Worm (Caenorhabditis elegans) whole organism, L2 larva: ENCODE results near the gene C52G5.3.

Experiments used
- C34F6.9 ChIP-seq: fragments of 150-350 bp; optimal IDR thresholded peaks from 2 replicates; lab custom pipeline; 2014; ENCODE audit warnings: missing biosample characterization, missing genetic modification characterization
- F13H6.1 ChIP-seq: sonication (generic microtip); optimal IDR thresholded peaks from 2 replicates; lab custom pipeline; 2016; ENCODE audit warnings: missing genetic modification characterization, missing compliant biosample characterization
- Y55F3AM.14 ChIP-seq: fragments of 200-800 bp; sonication (Bioruptor generic); optimal IDR thresholded peaks from 2 replicates; lab custom pipeline; 2018; ENCODE audit warnings: mild to moderate bottlenecking, missing genetic modification characterization, missing compliant biosample characterization
- aly-2 ChIP-seq: fragments of 150-350 bp; optimal IDR thresholded peaks from 2 replicates; lab custom pipeline; 2014; ENCODE audit warnings: missing biosample characterization, missing genetic modification characterization
- ama-1 ChIP-seq: fragments of 150-350 bp; optimal IDR thresholded peaks from 2 replicates; lab custom pipeline; 2018; ENCODE audit warnings: inconsistent platforms
- blmp-1 ChIP-seq: sonication (generic microtip); optimal IDR thresholded peaks from 2 replicates; lab custom pipeline; 2017; ENCODE audit warnings: missing genetic modification characterization, mild to moderate bottlenecking, missing compliant biosample characterization, antibody characterized with exemption, moderate library complexity; ENCODE audit not compliant: insufficient read depth
- ceh-16 ChIP-seq: fragments of 150-350 bp; optimal IDR thresholded peaks from 2 replicates; lab custom pipeline; 2014; ENCODE audit warnings: missing biosample characterization, missing genetic modification characterization
- ceh-82 ChIP-seq: fragments of 150-350 bp; optimal IDR thresholded peaks from 2 replicates; lab custom pipeline; 2014; ENCODE audit warnings: missing biosample characterization, missing genetic modification characterization
- crh-2 ChIP-seq: sonication (generic microtip); optimal IDR thresholded peaks from 2 replicates; lab custom pipeline; 2017; ENCODE audit warnings: missing biosample characterization, missing genetic modification characterization
- dmd-4 ChIP-seq: sonication (generic microtip); optimal IDR thresholded peaks from 2 replicates; lab custom pipeline; 2017; ENCODE audit warnings: missing biosample characterization, missing genetic modification characterization
- egl-27 ChIP-seq: sonication (generic microtip); optimal IDR thresholded peaks from 3 replicates; lab custom pipeline; 2017; ENCODE audit warnings: missing biosample characterization, missing genetic modification reagents, missing genetic modification characterization
- elt-1 ChIP-seq: fragments of 150-350 bp; optimal IDR thresholded peaks from 2 replicates; lab custom pipeline; 2014; ENCODE audit warnings: missing biosample characterization, missing genetic modification characterization
- elt-3 ChIP-seq: sonication (generic microtip); optimal IDR thresholded peaks from 2 replicates; lab custom pipeline; 2017; ENCODE audit warnings: missing biosample characterization, missing genetic modification characterization
- fos-1 ChIP-seq: fragments of 150-350 bp; optimal IDR thresholded peaks from 2 replicates; lab custom pipeline; 2014; ENCODE audit warnings: missing biosample characterization, missing genetic modification characterization
- gmeb-1 ChIP-seq: fragments of 150-350 bp; optimal IDR thresholded peaks from 2 replicates; lab custom pipeline; 2014; ENCODE audit warnings: missing biosample characterization, missing genetic modification characterization
- lin-11 ChIP-seq: fragments of 150-350 bp; sonication (generic microtip); optimal IDR thresholded peaks from 2 replicates; lab custom pipeline; 2014; ENCODE audit warnings: missing biosample characterization, missing genetic modification characterization, inconsistent platforms, mixed read lengths
- lin-13 ChIP-seq: fragments of 150-350 bp; optimal IDR thresholded peaks from 2 replicates; lab custom pipeline; 2014; ENCODE audit warnings: missing biosample characterization, missing genetic modification reagents, missing genetic modification characterization
- lin-39 ChIP-seq: fragments of 150-350 bp; optimal IDR thresholded peaks from 2 replicates; lab custom pipeline; 2014; ENCODE audit warnings: missing biosample characterization, missing genetic modification reagents, missing genetic modification characterization
- lsy-2 ChIP-seq, 2 experiments: fragments of 150-350 bp in 1 of 2; sonication (generic microtip) in 1 of 2; optimal IDR thresholded peaks; 2 replicates each; lab custom pipeline; 2014 to 2017; ENCODE audit warnings: missing biosample characterization in 2 of 2, missing genetic modification characterization in 2 of 2
- mbf-1 ChIP-seq: sonication (generic microtip); optimal IDR thresholded peaks from 2 replicates; lab custom pipeline; 2017; ENCODE audit warnings: missing biosample characterization, missing genetic modification characterization
- mdl-1 ChIP-seq, 2 experiments: fragments of 150-350 bp in 1 of 2; sonication (generic microtip) in 1 of 2; optimal IDR thresholded peaks; 2 replicates each; lab custom pipeline; 2017; ENCODE audit warnings: missing biosample characterization in 2 of 2, missing genetic modification characterization in 2 of 2
- nhr-10 ChIP-seq: sonication (generic microtip); optimal IDR thresholded peaks from 2 replicates; lab custom pipeline; 2017; ENCODE audit warnings: missing biosample characterization, missing genetic modification characterization
- nhr-11 ChIP-seq: fragments of 150-350 bp; optimal IDR thresholded peaks from 2 replicates; lab custom pipeline; 2014; ENCODE audit warnings: missing biosample characterization, missing genetic modification characterization
- nhr-12 ChIP-seq: fragments of 150-350 bp; optimal IDR thresholded peaks from 2 replicates; lab custom pipeline; 2014; ENCODE audit warnings: missing biosample characterization, missing genetic modification characterization
- nhr-129 ChIP-seq: fragments of 150-350 bp; optimal IDR thresholded peaks from 2 replicates; lab custom pipeline; 2014; ENCODE audit warnings: missing biosample characterization, missing genetic modification characterization
- nhr-21 ChIP-seq: fragments of 150-350 bp; optimal IDR thresholded peaks from 2 replicates; lab custom pipeline; 2014; ENCODE audit warnings: missing biosample characterization, missing genetic modification characterization
- nhr-23 ChIP-seq: fragments of 150-350 bp; optimal IDR thresholded peaks from 2 replicates; lab custom pipeline; 2014; ENCODE audit warnings: missing biosample characterization, missing genetic modification reagents, missing genetic modification characterization
- nhr-237 ChIP-seq: fragments of 150-350 bp; optimal IDR thresholded peaks from 2 replicates; lab custom pipeline; 2014; ENCODE audit warnings: missing biosample characterization, missing genetic modification characterization
- nhr-25 ChIP-seq: fragments of 150-350 bp; sonication (generic microtip); optimal IDR thresholded peaks from 3 replicates; lab custom pipeline; 2014; ENCODE audit warnings: missing biosample characterization, missing genetic modification characterization
- nhr-6 ChIP-seq: fragments of 150-350 bp; optimal IDR thresholded peaks from 2 replicates; lab custom pipeline; 2014; ENCODE audit warnings: missing biosample characterization, missing genetic modification characterization
- nhr-77 ChIP-seq: fragments of 150-350 bp; optimal IDR thresholded peaks from 2 replicates; lab custom pipeline; 2014; ENCODE audit warnings: missing biosample characterization, missing genetic modification characterization
- peb-1 ChIP-seq: fragments of 150-350 bp; optimal IDR thresholded peaks from 2 replicates; lab custom pipeline; 2014; ENCODE audit warnings: missing biosample characterization, missing genetic modification characterization
- sem-4 ChIP-seq: fragments of 150-350 bp; optimal IDR thresholded peaks from 2 replicates; lab custom pipeline; 2014; ENCODE audit warnings: missing biosample characterization, missing genetic modification reagents, missing genetic modification characterization
- sma-3 ChIP-seq: sonication (generic microtip); optimal IDR thresholded peaks from 2 replicates; lab custom pipeline; 2016; ENCODE audit warnings: missing genetic modification reagents, missing genetic modification characterization, missing compliant biosample characterization
- sma-9 ChIP-seq, 2 experiments: fragments of 150-350 bp in 1 of 2; sonication (generic microtip) in 1 of 2; optimal IDR thresholded peaks; 2 replicates each; lab custom pipeline; 2014 to 2016; ENCODE audit warnings: missing genetic modification characterization in 2 of 2, mild to moderate bottlenecking in 1 of 2, missing biosample characterization in 1 of 2, missing compliant biosample characterization in 1 of 2, missing genetic modification reagents in 1 of 2, moderate library complexity in 1 of 2
- snpc-4 ChIP-seq: fragments of 150-350 bp; optimal IDR thresholded peaks from 2 replicates; lab custom pipeline; 2014; ENCODE audit warnings: missing biosample characterization, missing genetic modification characterization
- unc-39 ChIP-seq: fragments of 150-350 bp; optimal IDR thresholded peaks from 2 replicates; lab custom pipeline; 2014; ENCODE audit warnings: missing biosample characterization, missing genetic modification characterization
- unc-55 ChIP-seq: fragments of 150-350 bp; sonication (generic microtip); optimal IDR thresholded peaks from 3 replicates; lab custom pipeline; 2014; ENCODE audit warnings: missing biosample characterization, missing genetic modification reagents, missing genetic modification characterization
- unc-62 ChIP-seq: fragments of 150-350 bp; optimal IDR thresholded peaks from 2 replicates; lab custom pipeline; 2014; ENCODE audit warnings: missing biosample characterization, missing genetic modification reagents, missing genetic modification characterization
- ztf-1 ChIP-seq: fragments of 200-800 bp; sonication (Bioruptor generic); conservative IDR thresholded peaks from 2 replicates; pipeline ENCODE4 v1.3.6; 2022; ENCODE audit warnings: missing genetic modification characterization, missing compliant biosample characterization
- ztf-11 ChIP-seq: sonication (generic microtip); optimal IDR thresholded peaks from 2 replicates; lab custom pipeline; 2017; ENCODE audit warnings: missing biosample characterization, missing genetic modification characterization
- ztf-4 ChIP-seq: fragments of 150-350 bp; optimal IDR thresholded peaks from 2 replicates; lab custom pipeline; 2014; ENCODE audit warnings: missing biosample characterization, missing genetic modification characterization

C52G5.3 gene

ce11 chrX:12862509-12862908, 16.6 kb upstream of the C52G5.3 start, which contains the start of gene T14G8.6:
Gene T14G8.6, minus strand, starts transcription at chrX:12862846.
- TF ChIP-seq nhr-21 (no peak), elt-3 (no peak), C34F6.9 (tag; lab: Kevin White, UChicago) (no peak), ztf-1 (no peak), lin-13 (no peak), sma-9 (GFP tag; optimal IDR thresholded peaks at IDR 0.05; lab: Kevin White, UChicago) (no peak), sma-9 (tag; optimal IDR thresholded peaks at IDR 0.05; lab: Kevin White, UChicago) (no peak), ztf-4 (tag; lab: Kevin White, UChicago) (no peak), ceh-82 (tag; lab: Kevin White, UChicago) (no peak), Y55F3AM.14 (GFP tag; lab: Kevin White, UChicago) (no peak), nhr-10 (tag; lab: Kevin White, UChicago) (no peak), lin-39 (tag; lab: Kevin White, UChicago) (no peak), ama-1 (lab: Kevin White, UChicago) (no peak), sma-3 (GFP tag; lab: Kevin White, UChicago) (no peak), nhr-12 (tag; lab: Kevin White, UChicago) (no peak), ceh-16 (tag; lab: Kevin White, UChicago) (no peak), unc-62 (no peak), nhr-237 (tag; lab: Kevin White, UChicago) (no peak), nhr-25 (tag; lab: Kevin White, UChicago) (no peak), unc-55 (GFP tag; lab: Kevin White, UChicago) (no peak)

ce11 chrX:12860711-12861287, 14.9 kb upstream of the C52G5.3 start, which contains the start of gene T14G8.3:
Gene T14G8.3, plus strand, starts transcription at chrX:12861237.
- TF ChIP-seq Y55F3AM.14 (GFP tag; lab: Kevin White, UChicago) (no peak), unc-39 (tag; lab: Kevin White, UChicago) (no peak), lsy-2 (tag; optimal IDR thresholded peaks at IDR 0.05; lab: Kevin White, UChicago) (peak; percentile 23 to 69), aly-2 (tag; lab: Kevin White, UChicago) (no peak), nhr-11 (tag; lab: Kevin White, UChicago) (no peak), nhr-77 (tag; lab: Kevin White, UChicago) (no peak), C34F6.9 (tag; lab: Kevin White, UChicago) (peak; percentile 49), sma-3 (GFP tag; lab: Kevin White, UChicago) (peak; percentile 56), nhr-21 (peak; percentile 54), elt-3 (no peak), dmd-4 (no peak), elt-1 (tag; lab: Kevin White, UChicago) (no peak), nhr-12 (tag; lab: Kevin White, UChicago) (no peak), crh-2 (tag; lab: Kevin White, UChicago) (peak; percentile 72), gmeb-1 (tag; lab: Kevin White, UChicago) (peak; percentile 46), sma-9 (GFP tag; optimal IDR thresholded peaks at IDR 0.05; lab: Kevin White, UChicago) (peak; percentile 56), sma-9 (tag; optimal IDR thresholded peaks at IDR 0.05; lab: Kevin White, UChicago) (no peak), blmp-1 (tag; lab: Kevin White, UChicago) (no peak), ztf-11 (no peak), lin-11 (no peak), ztf-4 (tag; lab: Kevin White, UChicago) (no peak), mbf-1 (tag; lab: Kevin White, UChicago) (no peak), snpc-4 (tag; lab: Kevin White, UChicago) (no peak), sem-4 (tag; lab: Kevin White, UChicago) (peak; percentile 46), unc-55 (GFP tag; lab: Kevin White, UChicago) (peak; percentile 54), nhr-129 (tag; lab: Kevin White, UChicago) (peak; percentile 57), nhr-10 (tag; lab: Kevin White, UChicago) (no peak), F13H6.1 (tag; lab: Kevin White, UChicago) (peak; percentile 67), peb-1 (tag; lab: Kevin White, UChicago) (no peak), egl-27 (tag; lab: Kevin White, UChicago) (no peak), nhr-6 (tag; lab: Kevin White, UChicago) (no peak), nhr-25 (tag; lab: Kevin White, UChicago) (no peak), fos-1 (peak; percentile 63), ceh-82 (tag; lab: Kevin White, UChicago) (no peak), mdl-1 (tag; optimal IDR thresholded peaks at IDR 0.05; lab: Kevin White, UChicago) (no peak), lin-13 (peak; percentile 55), nhr-23 (no peak)
